Worm (Caenorhabditis elegans) whole organism, L2 larva: Measurements from ENCODE around the gene Y51H4A.5.
A peak's percentile ranks its signal among the peaks of the same experiment; 100 is the strongest.

Experiments used
- C34F6.9 ChIP-seq: fragments of 150-350 bp; optimal IDR thresholded peaks from 2 replicates; lab custom pipeline; 2014; ENCODE audit warnings: missing biosample characterization, missing genetic modification characterization
- F13H6.1 ChIP-seq: sonication (generic microtip); optimal IDR thresholded peaks from 2 replicates; lab custom pipeline; 2016; ENCODE audit warnings: missing genetic modification characterization, missing compliant biosample characterization
- R02D3.7 ChIP-seq: fragments of 150-350 bp; optimal IDR thresholded peaks from 2 replicates; lab custom pipeline; 2014; ENCODE audit warnings: missing biosample characterization, missing genetic modification characterization
- Y55F3AM.14 ChIP-seq: fragments of 200-800 bp; sonication (Bioruptor generic); optimal IDR thresholded peaks from 2 replicates; lab custom pipeline; 2018; ENCODE audit warnings: mild to moderate bottlenecking, missing genetic modification characterization, missing compliant biosample characterization
- ZK546.5 ChIP-seq: sonication (generic microtip); optimal IDR thresholded peaks from 2 replicates; lab custom pipeline; 2017; ENCODE audit warnings: missing biosample characterization, missing genetic modification characterization
- alr-1 ChIP-seq: fragments of 150-350 bp; optimal IDR thresholded peaks from 2 replicates; lab custom pipeline; 2014; ENCODE audit warnings: missing biosample characterization, missing genetic modification characterization
- aly-2 ChIP-seq: fragments of 150-350 bp; optimal IDR thresholded peaks from 2 replicates; lab custom pipeline; 2014; ENCODE audit warnings: missing biosample characterization, missing genetic modification characterization
- ama-1 ChIP-seq: fragments of 150-350 bp; optimal IDR thresholded peaks from 2 replicates; lab custom pipeline; 2018; ENCODE audit warnings: inconsistent platforms
- blmp-1 ChIP-seq: sonication (generic microtip); optimal IDR thresholded peaks from 2 replicates; lab custom pipeline; 2017; ENCODE audit warnings: missing genetic modification characterization, mild to moderate bottlenecking, missing compliant biosample characterization, antibody characterized with exemption, moderate library complexity; ENCODE audit not compliant: insufficient read depth
- ceh-16 ChIP-seq: fragments of 150-350 bp; optimal IDR thresholded peaks from 2 replicates; lab custom pipeline; 2014; ENCODE audit warnings: missing biosample characterization, missing genetic modification characterization
- ceh-82 ChIP-seq: fragments of 150-350 bp; optimal IDR thresholded peaks from 2 replicates; lab custom pipeline; 2014; ENCODE audit warnings: missing biosample characterization, missing genetic modification characterization
- crh-2 ChIP-seq: sonication (generic microtip); optimal IDR thresholded peaks from 2 replicates; lab custom pipeline; 2017; ENCODE audit warnings: missing biosample characterization, missing genetic modification characterization
- dmd-4 ChIP-seq: sonication (generic microtip); optimal IDR thresholded peaks from 2 replicates; lab custom pipeline; 2017; ENCODE audit warnings: missing biosample characterization, missing genetic modification characterization
- egl-27 ChIP-seq: sonication (generic microtip); optimal IDR thresholded peaks from 3 replicates; lab custom pipeline; 2017; ENCODE audit warnings: missing biosample characterization, missing genetic modification reagents, missing genetic modification characterization
- elt-1 ChIP-seq: fragments of 150-350 bp; optimal IDR thresholded peaks from 2 replicates; lab custom pipeline; 2014; ENCODE audit warnings: missing biosample characterization, missing genetic modification characterization
- elt-3 ChIP-seq: sonication (generic microtip); optimal IDR thresholded peaks from 2 replicates; lab custom pipeline; 2017; ENCODE audit warnings: missing biosample characterization, missing genetic modification characterization
- fos-1 ChIP-seq: fragments of 150-350 bp; optimal IDR thresholded peaks from 2 replicates; lab custom pipeline; 2014; ENCODE audit warnings: missing biosample characterization, missing genetic modification characterization
- gmeb-1 ChIP-seq: fragments of 150-350 bp; optimal IDR thresholded peaks from 2 replicates; lab custom pipeline; 2014; ENCODE audit warnings: missing biosample characterization, missing genetic modification characterization
- lin-11 ChIP-seq: fragments of 150-350 bp; sonication (generic microtip); optimal IDR thresholded peaks from 2 replicates; lab custom pipeline; 2014; ENCODE audit warnings: missing biosample characterization, missing genetic modification characterization, inconsistent platforms, mixed read lengths
- lin-13 ChIP-seq: fragments of 150-350 bp; optimal IDR thresholded peaks from 2 replicates; lab custom pipeline; 2014; ENCODE audit warnings: missing biosample characterization, missing genetic modification reagents, missing genetic modification characterization
- lin-39 ChIP-seq: fragments of 150-350 bp; optimal IDR thresholded peaks from 2 replicates; lab custom pipeline; 2014; ENCODE audit warnings: missing biosample characterization, missing genetic modification reagents, missing genetic modification characterization
- lsy-2 ChIP-seq, 2 experiments: fragments of 150-350 bp in 1 of 2; sonication (generic microtip) in 1 of 2; optimal IDR thresholded peaks; 2 replicates each; lab custom pipeline; 2014 to 2017; ENCODE audit warnings: missing biosample characterization in 2 of 2, missing genetic modification characterization in 2 of 2
- mab-5 ChIP-seq: fragments of 150-350 bp; optimal IDR thresholded peaks from 2 replicates; lab custom pipeline; 2014; ENCODE audit warnings: missing biosample characterization, missing genetic modification characterization
- mbf-1 ChIP-seq: sonication (generic microtip); optimal IDR thresholded peaks from 2 replicates; lab custom pipeline; 2017; ENCODE audit warnings: missing biosample characterization, missing genetic modification characterization
- mdl-1 ChIP-seq, 2 experiments: fragments of 150-350 bp in 1 of 2; sonication (generic microtip) in 1 of 2; optimal IDR thresholded peaks; 2 replicates each; lab custom pipeline; 2017; ENCODE audit warnings: missing biosample characterization in 2 of 2, missing genetic modification characterization in 2 of 2
- nhr-10 ChIP-seq: sonication (generic microtip); optimal IDR thresholded peaks from 2 replicates; lab custom pipeline; 2017; ENCODE audit warnings: missing biosample characterization, missing genetic modification characterization
- nhr-11 ChIP-seq: fragments of 150-350 bp; optimal IDR thresholded peaks from 2 replicates; lab custom pipeline; 2014; ENCODE audit warnings: missing biosample characterization, missing genetic modification characterization
- nhr-12 ChIP-seq: fragments of 150-350 bp; optimal IDR thresholded peaks from 2 replicates; lab custom pipeline; 2014; ENCODE audit warnings: missing biosample characterization, missing genetic modification characterization
- nhr-129 ChIP-seq: fragments of 150-350 bp; optimal IDR thresholded peaks from 2 replicates; lab custom pipeline; 2014; ENCODE audit warnings: missing biosample characterization, missing genetic modification characterization
- nhr-21 ChIP-seq: fragments of 150-350 bp; optimal IDR thresholded peaks from 2 replicates; lab custom pipeline; 2014; ENCODE audit warnings: missing biosample characterization, missing genetic modification characterization
- nhr-23 ChIP-seq: fragments of 150-350 bp; optimal IDR thresholded peaks from 2 replicates; lab custom pipeline; 2014; ENCODE audit warnings: missing biosample characterization, missing genetic modification reagents, missing genetic modification characterization
- nhr-237 ChIP-seq: fragments of 150-350 bp; optimal IDR thresholded peaks from 2 replicates; lab custom pipeline; 2014; ENCODE audit warnings: missing biosample characterization, missing genetic modification characterization
- nhr-25 ChIP-seq: fragments of 150-350 bp; sonication (generic microtip); optimal IDR thresholded peaks from 3 replicates; lab custom pipeline; 2014; ENCODE audit warnings: missing biosample characterization, missing genetic modification characterization
- nhr-6 ChIP-seq: fragments of 150-350 bp; optimal IDR thresholded peaks from 2 replicates; lab custom pipeline; 2014; ENCODE audit warnings: missing biosample characterization, missing genetic modification characterization
- nhr-77 ChIP-seq: fragments of 150-350 bp; optimal IDR thresholded peaks from 2 replicates; lab custom pipeline; 2014; ENCODE audit warnings: missing biosample characterization, missing genetic modification characterization
- peb-1 ChIP-seq: fragments of 150-350 bp; optimal IDR thresholded peaks from 2 replicates; lab custom pipeline; 2014; ENCODE audit warnings: missing biosample characterization, missing genetic modification characterization
- sem-4 ChIP-seq: fragments of 150-350 bp; optimal IDR thresholded peaks from 2 replicates; lab custom pipeline; 2014; ENCODE audit warnings: missing biosample characterization, missing genetic modification reagents, missing genetic modification characterization
- skn-1 ChIP-seq: sonication (generic microtip); optimal IDR thresholded peaks from 2 replicates; lab custom pipeline; 2017; ENCODE audit warnings: missing biosample characterization, missing genetic modification characterization
- sma-3 ChIP-seq: sonication (generic microtip); optimal IDR thresholded peaks from 2 replicates; lab custom pipeline; 2016; ENCODE audit warnings: missing genetic modification reagents, missing genetic modification characterization, missing compliant biosample characterization
- sma-9 ChIP-seq, 2 experiments: fragments of 150-350 bp in 1 of 2; sonication (generic microtip) in 1 of 2; optimal IDR thresholded peaks; 2 replicates each; lab custom pipeline; 2014 to 2016; ENCODE audit warnings: missing genetic modification characterization in 2 of 2, mild to moderate bottlenecking in 1 of 2, missing biosample characterization in 1 of 2, missing compliant biosample characterization in 1 of 2, missing genetic modification reagents in 1 of 2, moderate library complexity in 1 of 2
- snpc-4 ChIP-seq: fragments of 150-350 bp; optimal IDR thresholded peaks from 2 replicates; lab custom pipeline; 2014; ENCODE audit warnings: missing biosample characterization, missing genetic modification characterization
- unc-39 ChIP-seq: fragments of 150-350 bp; optimal IDR thresholded peaks from 2 replicates; lab custom pipeline; 2014; ENCODE audit warnings: missing biosample characterization, missing genetic modification characterization
- unc-55 ChIP-seq: fragments of 150-350 bp; sonication (generic microtip); optimal IDR thresholded peaks from 3 replicates; lab custom pipeline; 2014; ENCODE audit warnings: missing biosample characterization, missing genetic modification reagents, missing genetic modification characterization
- unc-62 ChIP-seq: fragments of 150-350 bp; optimal IDR thresholded peaks from 2 replicates; lab custom pipeline; 2014; ENCODE audit warnings: missing biosample characterization, missing genetic modification reagents, missing genetic modification characterization
- zag-1 ChIP-seq: fragments of 150-350 bp; optimal IDR thresholded peaks from 2 replicates; lab custom pipeline; 2014; ENCODE audit warnings: missing biosample characterization, missing genetic modification characterization
- ztf-1 ChIP-seq: fragments of 200-800 bp; sonication (Bioruptor generic); conservative IDR thresholded peaks from 2 replicates; pipeline ENCODE4 v1.3.6; 2022; ENCODE audit warnings: missing genetic modification characterization, missing compliant biosample characterization
- ztf-11 ChIP-seq: sonication (generic microtip); optimal IDR thresholded peaks from 2 replicates; lab custom pipeline; 2017; ENCODE audit warnings: missing biosample characterization, missing genetic modification characterization
- ztf-4 ChIP-seq: fragments of 150-350 bp; optimal IDR thresholded peaks from 2 replicates; lab custom pipeline; 2014; ENCODE audit warnings: missing biosample characterization, missing genetic modification characterization

Y51H4A.5 gene

ce11 chrIV:16489958-16490357 is 36.0 kb downstream of the Y51H4A.5 start:
- TF ChIP-seq lin-11 (no peak), gmeb-1 (no peak), nhr-23 (tag; lab: Kevin White, UChicago) (no peak), crh-2 (tag; lab: Kevin White, UChicago) (peak; percentile 64), zag-1 (no peak), nhr-11 (no peak), mdl-1 (tag; optimal IDR thresholded peaks at IDR 0.05; lab: Kevin White, UChicago) (no peak), R02D3.7 (tag; lab: Kevin White, UChicago) (no peak), nhr-10 (tag; lab: Kevin White, UChicago) (no peak), elt-3 (tag; lab: Kevin White, UChicago) (no peak), dmd-4 (no peak), ceh-82 (tag; lab: Kevin White, UChicago) (no peak), sma-9 (GFP tag; optimal IDR thresholded peaks at IDR 0.05; lab: Kevin White, UChicago) (peak; percentile 64), sma-9 (tag; optimal IDR thresholded peaks at IDR 0.05; lab: Kevin White, UChicago) (no peak), snpc-4 (tag; lab: Kevin White, UChicago) (no peak), nhr-25 (peak; percentile 73), lin-13 (peak; percentile 58), nhr-6 (tag; lab: Kevin White, UChicago) (peak; percentile 40), nhr-77 (tag; lab: Kevin White, UChicago) (no peak), ztf-1 (GFP tag; lab: Robert Waterston, UW) (no peak), mab-5 (tag; lab: Kevin White, UChicago) (no peak), alr-1 (tag; lab: Kevin White, UChicago) (no peak), ama-1 (lab: Kevin White, UChicago) (no peak), skn-1 (no peak), sem-4 (tag; lab: Kevin White, UChicago) (no peak), ztf-4 (peak; percentile 51), aly-2 (tag; lab: Kevin White, UChicago) (no peak), fos-1 (tag; lab: Kevin White, UChicago) (peak; percentile 100), unc-55 (GFP tag; lab: Kevin White, UChicago) (no peak), egl-27 (tag; lab: Kevin White, UChicago) (no peak), peb-1 (tag; lab: Kevin White, UChicago) (no peak), ceh-16 (tag; lab: Kevin White, UChicago) (no peak), nhr-12 (no peak), F13H6.1 (peak; percentile 37), sma-3 (GFP tag; lab: Kevin White, UChicago) (peak; percentile 78), unc-39 (tag; lab: Kevin White, UChicago) (no peak), blmp-1 (tag; lab: Kevin White, UChicago) (peak; percentile 47), Y55F3AM.14 (GFP tag; lab: Kevin White, UChicago) (no peak), unc-62 (GFP tag; lab: Kevin White, UChicago) (no peak), nhr-129 (tag; lab: Kevin White, UChicago) (peak; percentile 83), lsy-2 (tag; optimal IDR thresholded peaks at IDR 0.05; lab: Kevin White, UChicago) (peak in 1 of 2 experiments; percentile 43), elt-1 (no peak), ZK546.5 (no peak), C34F6.9 (tag; lab: Kevin White, UChicago) (peak; percentile 42), lin-39 (tag; lab: Kevin White, UChicago) (no peak), nhr-21 (peak; percentile 42), ztf-11 (tag; lab: Kevin White, UChicago) (no peak), mbf-1 (tag; lab: Kevin White, UChicago) (no peak), nhr-237 (no peak)
